Worm (Caenorhabditis elegans) whole organism, L1 larva: ENCODE measurements around the gene puf-11.

ENCODE experiments used
- C16A3.4 ChIP-seq: fragments of 150-350 bp; optimal IDR thresholded peaks from 2 replicates; lab custom pipeline; 2014; ENCODE audit warnings: missing biosample characterization, missing genetic modification characterization
- fos-1 ChIP-seq: fragments of 150-350 bp; optimal IDR thresholded peaks from 2 replicates; lab custom pipeline; 2014; ENCODE audit warnings: missing biosample characterization, missing genetic modification characterization
- grh-1 ChIP-seq: fragments of 200-800 bp; sonication (Bioruptor generic); IDR thresholded peaks from 2 replicates; pipeline ENCODE4 v1.3.6; 2022; ENCODE audit warnings: missing genetic modification reagents, missing genetic modification characterization, missing compliant biosample characterization
- lin-39 ChIP-seq: fragments of 150-350 bp; optimal IDR thresholded peaks from 2 replicates; lab custom pipeline; 2014; ENCODE audit warnings: missing biosample characterization, missing genetic modification reagents, missing genetic modification characterization
- nhr-237 ChIP-seq: fragments of 150-350 bp; optimal IDR thresholded peaks from 2 replicates; lab custom pipeline; 2014; ENCODE audit warnings: missing biosample characterization, missing genetic modification characterization
- pag-3 ChIP-seq: sonication (generic microtip); optimal IDR thresholded peaks from 2 replicates; lab custom pipeline; 2017; ENCODE audit warnings: missing genetic modification characterization, mild to moderate bottlenecking, missing compliant biosample characterization, antibody characterized with exemption, borderline replicate concordance; ENCODE audit not compliant: insufficient read depth
- pqm-1 ChIP-seq: sonication (generic microtip); optimal IDR thresholded peaks from 3 replicates; lab custom pipeline; 2017; ENCODE audit warnings: missing biosample characterization, missing genetic modification characterization
- unc-130 ChIP-seq: fragments of 150-350 bp; optimal IDR thresholded peaks from 2 replicates; lab custom pipeline; 2017; ENCODE audit warnings: missing biosample characterization, missing genetic modification characterization, inconsistent platforms
- unc-62 ChIP-seq: fragments of 150-350 bp; optimal IDR thresholded peaks from 2 replicates; lab custom pipeline; 2014; ENCODE audit warnings: missing biosample characterization, missing genetic modification reagents, missing genetic modification characterization
- unc-98 ChIP-seq: fragments of 200-800 bp; sonication (Bioruptor generic); IDR thresholded peaks from 2 replicates; pipeline ENCODE4 v1.3.6; 2022; ENCODE audit warnings: missing genetic modification characterization, missing compliant biosample characterization
- ztf-4 ChIP-seq: fragments of 150-350 bp; optimal IDR thresholded peaks from 2 replicates; lab custom pipeline; 2014; ENCODE audit warnings: missing biosample characterization, missing genetic modification characterization

DNA sequence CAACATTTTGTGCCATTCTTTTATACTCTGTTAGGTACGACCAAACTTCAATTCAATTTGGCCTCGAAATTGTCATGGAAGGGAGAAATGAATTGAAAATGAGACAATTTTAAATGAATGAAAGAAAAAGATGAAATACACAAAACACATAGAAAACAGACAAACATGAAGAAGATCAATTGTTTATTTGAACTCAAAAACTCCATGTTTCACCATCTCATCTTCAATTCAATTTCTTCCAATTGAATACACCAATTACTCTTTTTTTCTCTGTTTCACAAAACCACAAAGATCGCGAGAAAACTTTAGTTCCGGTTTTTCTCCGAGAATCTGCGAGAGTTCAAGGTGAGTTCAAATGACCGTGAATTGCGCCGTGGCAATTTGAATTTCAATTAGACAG, 5.8 kb downstream of the puf-11 start:
- peak; percentile 42; the same call in 1 of the 2 replicates for TF ChIP-seq grh-1 (GFP tag; lab: Robert Waterston, UW)
- TF ChIP-seq nhr-237, result no peak
- TF ChIP-seq unc-98, result no peak
- TF ChIP-seq lin-39 (tag; lab: Kevin White, UChicago), result no peak
- TF ChIP-seq pag-3, result no peak
- TF ChIP-seq ztf-4 (tag; lab: Kevin White, UChicago), result no peak
- no peak for TF ChIP-seq unc-130 (tag; lab: Kevin White, UChicago)
- TF ChIP-seq fos-1 (tag; lab: Kevin White, UChicago), result no peak
- no peak for TF ChIP-seq C16A3.4 (tag; lab: Kevin White, UChicago)
- TF ChIP-seq unc-62 (GFP tag; lab: Kevin White, UChicago), result no peak
- no peak for TF ChIP-seq pqm-1 (tag; lab: Kevin White, UChicago)
